Fruit fly (Drosophila melanogaster) whole organism, embryonic: ENCODE measurements around the gene ohgt.

Experiments used
- B-H2 ChIP-seq: fragments of 200-800 bp; sonication (Bioruptor generic); optimal IDR thresholded peaks from 2 replicates; lab custom pipeline; 2018; ENCODE audit warnings: missing biosample characterization, mild to moderate bottlenecking, missing genetic modification characterization
- Bteb2 ChIP-seq: fragments of 200-800 bp; sonication (Bioruptor generic); optimal IDR thresholded peaks from 2 replicates; lab custom pipeline; 2016; ENCODE audit warnings: missing biosample characterization, missing genetic modification characterization
- CG10431 ChIP-seq: fragments of 200-800 bp; sonication (Bioruptor generic); optimal IDR thresholded peaks from 3 replicates; lab custom pipeline; 2018; ENCODE audit warnings: missing biosample characterization, mild to moderate bottlenecking, missing genetic modification characterization
- CG10654 ChIP-seq: fragments of 200-800 bp; sonication (Bioruptor generic); optimal IDR thresholded peaks from 2 replicates; lab custom pipeline; 2016; ENCODE audit warnings: missing biosample characterization, missing genetic modification characterization
- CG11696 ChIP-seq: fragments of 200-800 bp; sonication (Bioruptor generic); IDR thresholded peaks from 2 replicates; pipeline ENCODE4 v1.3.6; 2022; ENCODE audit warnings: missing biosample characterization, missing genetic modification characterization
- CG12219 ChIP-seq: fragments of 200-800 bp; sonication (Bioruptor generic); optimal IDR thresholded peaks from 3 replicates; lab custom pipeline; 2018; ENCODE audit warnings: missing biosample characterization, mild to moderate bottlenecking, missing genetic modification characterization
- CG12942 ChIP-seq: fragments of 200-800 bp; sonication (Bioruptor generic); optimal IDR thresholded peaks from 3 replicates; lab custom pipeline; 2016; ENCODE audit warnings: missing biosample characterization, missing genetic modification characterization
- CG15269 ChIP-seq: fragments of 200-800 bp; sonication (Bioruptor generic); optimal IDR thresholded peaks from 2 replicates; lab custom pipeline; 2018; ENCODE audit warnings: missing biosample characterization, mild to moderate bottlenecking, missing genetic modification characterization, moderate library complexity
- CG15514 ChIP-seq: fragments of 200-800 bp; sonication (Bioruptor generic); optimal IDR thresholded peaks from 3 replicates; lab custom pipeline; 2017; ENCODE audit warnings: missing biosample characterization, missing genetic modification characterization, mild to moderate bottlenecking, moderate library complexity, missing genetic modification reagents
- CG1647 ChIP-seq: fragments of 200-800 bp; sonication (Bioruptor generic); optimal IDR thresholded peaks from 3 replicates; lab custom pipeline; 2016; ENCODE audit warnings: missing biosample characterization, missing genetic modification characterization
- CG17802 ChIP-seq: fragments of 200-800 bp; sonication (Bioruptor generic); optimal IDR thresholded peaks from 2 replicates; lab custom pipeline; 2018; ENCODE audit warnings: missing biosample characterization, mild to moderate bottlenecking, missing genetic modification characterization, moderate library complexity
- CG18262 ChIP-seq: fragments of 200-800 bp; optimal IDR thresholded peaks from 3 replicates; lab custom pipeline; 2019; ENCODE audit warnings: missing biosample characterization, mild to moderate bottlenecking, missing genetic modification characterization, moderate library complexity
- CG30020 ChIP-seq: fragments of 200-800 bp; optimal IDR thresholded peaks from 2 replicates; lab custom pipeline; 2019; ENCODE audit warnings: missing biosample characterization, mild to moderate bottlenecking, missing genetic modification characterization, moderate library complexity
- CG30403 ChIP-seq: fragments of 200-800 bp; sonication (Bioruptor generic); optimal IDR thresholded peaks from 3 replicates; lab custom pipeline; 2016; ENCODE audit warnings: missing biosample characterization, missing genetic modification characterization
- CG42726 ChIP-seq: fragments of 200-800 bp; sonication (Bioruptor generic); IDR thresholded peaks from 2 replicates; pipeline ENCODE4 v1.3.6; 2022; ENCODE audit warnings: missing biosample characterization, missing genetic modification characterization; ENCODE audit not compliant: partially characterized antibody
- CG4328 ChIP-seq: fragments of 200-800 bp; sonication (Bioruptor generic); optimal IDR thresholded peaks from 3 replicates; lab custom pipeline; 2017; ENCODE audit warnings: missing biosample characterization, missing genetic modification reagents, missing genetic modification characterization
- CG4360 ChIP-seq: fragments of 200-800 bp; sonication (Bioruptor generic); IDR thresholded peaks from 2 replicates; pipeline ENCODE4 v1.3.6; 2022; ENCODE audit warnings: missing biosample characterization, missing genetic modification characterization
- CG6683 ChIP-seq: fragments of 200-800 bp; sonication (Bioruptor generic); optimal IDR thresholded peaks from 2 replicates; lab custom pipeline; 2017; ENCODE audit warnings: missing biosample characterization, mild to moderate bottlenecking, missing genetic modification characterization, missing genetic modification reagents
- CG6813 ChIP-seq: fragments of 200-800 bp; sonication (Bioruptor generic); optimal IDR thresholded peaks from 2 replicates; lab custom pipeline; 2017; ENCODE audit warnings: missing biosample characterization, missing genetic modification characterization, mild to moderate bottlenecking, moderate library complexity, missing genetic modification reagents
- CG7556 ChIP-seq: fragments of 200-800 bp; sonication (Bioruptor generic); optimal IDR thresholded peaks from 2 replicates; lab custom pipeline; 2017; ENCODE audit warnings: missing biosample characterization, mild to moderate bottlenecking, missing genetic modification characterization
- CG9437 ChIP-seq: fragments of 200-800 bp; sonication (Bioruptor generic); optimal IDR thresholded peaks from 2 replicates; lab custom pipeline; 2018; ENCODE audit warnings: missing biosample characterization, mild to moderate bottlenecking, missing genetic modification characterization
- CoRest ChIP-seq: fragments of 200-800 bp; sonication (Bioruptor generic); optimal IDR thresholded peaks from 3 replicates; lab custom pipeline; 2018; ENCODE audit warnings: missing biosample characterization, mild to moderate bottlenecking, missing genetic modification characterization, moderate library complexity
- Dad ChIP-seq: fragments of 200-800 bp; sonication (Bioruptor generic); optimal IDR thresholded peaks from 3 replicates; lab custom pipeline; 2016; ENCODE audit warnings: missing biosample characterization, missing genetic modification characterization
- Elba2 ChIP-seq: fragments of 200-800 bp; sonication (Bioruptor generic); optimal IDR thresholded peaks from 3 replicates; lab custom pipeline; 2016; ENCODE audit warnings: missing biosample characterization, missing genetic modification characterization
- H2.0 ChIP-seq: fragments of 200-800 bp; sonication (Bioruptor generic); IDR thresholded peaks from 2 replicates; pipeline ENCODE4 v1.3.6; 2022; ENCODE audit warnings: missing biosample characterization, missing genetic modification characterization
- Hmr ChIP-seq: fragments of 200-800 bp; sonication (Bioruptor generic); optimal IDR thresholded peaks from 3 replicates; lab custom pipeline; 2017; ENCODE audit warnings: mild to moderate bottlenecking, missing biosample characterization, missing genetic modification reagents, missing genetic modification characterization
- Hr51 ChIP-seq, 2 experiments: fragments of 200-800 bp; sonication (Bioruptor generic); optimal IDR thresholded peaks; 2 replicates in 1 of 2; 3 replicates in 1 of 2; lab custom pipeline; 2016 to 2018; ENCODE audit warnings: missing biosample characterization in 2 of 2, missing genetic modification characterization in 2 of 2, mild to moderate bottlenecking in 1 of 2, moderate library complexity in 1 of 2
- MBD-R2 ChIP-seq: fragments of 200-800 bp; sonication (Bioruptor generic); IDR thresholded peaks from 2 replicates; pipeline ENCODE4 v1.3.6; 2022; ENCODE audit warnings: missing biosample characterization, missing genetic modification characterization
- NC2α ChIP-seq: fragments of 200-800 bp; sonication (Bioruptor generic); optimal IDR thresholded peaks from 2 replicates; lab custom pipeline; 2016; ENCODE audit warnings: missing biosample characterization, missing genetic modification characterization
- NFAT ChIP-seq: fragments of 200-800 bp; sonication (Bioruptor generic); IDR thresholded peaks from 2 replicates; pipeline ENCODE4 v1.3.6; 2022; ENCODE audit warnings: missing biosample characterization, missing genetic modification characterization
- Ravus ChIP-seq: fragments of 200-800 bp; sonication (Bioruptor generic); IDR thresholded peaks from 2 replicates; pipeline ENCODE4 v1.3.6; 2022; ENCODE audit warnings: missing biosample characterization, missing genetic modification characterization
- Rfx ChIP-seq: fragments of 200-800 bp; sonication (Bioruptor generic); IDR thresholded peaks from 2 replicates; pipeline ENCODE4 v1.3.6; 2022; ENCODE audit warnings: missing biosample characterization, missing genetic modification characterization
- TFAM ChIP-seq: fragments of 200-800 bp; sonication (Bioruptor generic); optimal IDR thresholded peaks from 2 replicates; lab custom pipeline; 2017; ENCODE audit warnings: missing biosample characterization, missing genetic modification characterization, inconsistent platforms
- Taf1 ChIP-seq: fragments of 200-800 bp; sonication (Bioruptor generic); IDR thresholded peaks from 2 replicates; pipeline ENCODE4 v1.3.6; 2022; ENCODE audit warnings: missing biosample characterization, missing genetic modification characterization
- az2 ChIP-seq: fragments of 200-800 bp; sonication (Bioruptor generic); optimal IDR thresholded peaks from 3 replicates; lab custom pipeline; 2016; ENCODE audit warnings: missing biosample characterization, missing genetic modification characterization
- croc ChIP-seq: fragments of 200-800 bp; sonication (Bioruptor generic); conservative IDR thresholded peaks from 3 replicates; pipeline ENCODE4 v1.3.6; 2022; ENCODE audit warnings: missing biosample characterization, missing genetic modification characterization
- danr ChIP-seq: fragments of 200-800 bp; sonication (Bioruptor generic); IDR thresholded peaks from 2 replicates; pipeline ENCODE4 v1.3.6; 2022; ENCODE audit warnings: missing biosample characterization, missing genetic modification characterization
- dmrt99B ChIP-seq: fragments of 200-800 bp; sonication (Bioruptor generic); optimal IDR thresholded peaks from 2 replicates; lab custom pipeline; 2018; ENCODE audit warnings: missing biosample characterization, mild to moderate bottlenecking, missing genetic modification characterization, moderate library complexity
- gfzf ChIP-seq: fragments of 200-800 bp; sonication (Bioruptor generic); optimal IDR thresholded peaks from 2 replicates; lab custom pipeline; 2016; ENCODE audit warnings: missing biosample characterization, mild to moderate bottlenecking, missing genetic modification characterization, moderate library complexity
- gro ChIP-seq: fragments of 200-800 bp; sonication (Bioruptor generic); optimal IDR thresholded peaks from 2 replicates; lab custom pipeline; 2016; ENCODE audit warnings: missing biosample characterization, missing genetic modification characterization
- gsb-n ChIP-seq: fragments of 200-800 bp; sonication (Bioruptor generic); optimal IDR thresholded peaks from 3 replicates; lab custom pipeline; 2018; ENCODE audit warnings: missing biosample characterization, mild to moderate bottlenecking, missing genetic modification characterization
- klu ChIP-seq: fragments of 200-800 bp; sonication (Bioruptor generic); IDR thresholded peaks from 2 replicates; pipeline ENCODE4 v1.3.6; 2022; ENCODE audit warnings: missing biosample characterization, missing genetic modification characterization
- otp ChIP-seq: fragments of 200-800 bp; sonication (Bioruptor generic); IDR thresholded peaks from 3 replicates; pipeline ENCODE4, ENCODE4 v1.3.6; 2022; ENCODE audit warnings: missing biosample characterization, missing genetic modification characterization
- repo ChIP-seq: fragments of 200-800 bp; sonication (Bioruptor generic); optimal IDR thresholded peaks from 2 replicates; lab custom pipeline; 2016; ENCODE audit warnings: missing biosample characterization, missing genetic modification characterization
- row ChIP-seq: fragments of 200-800 bp; sonication (Bioruptor generic); IDR thresholded peaks from 3 replicates; pipeline ENCODE4 v1.3.6; 2022; ENCODE audit warnings: missing biosample characterization, missing genetic modification characterization
- sisA ChIP-seq: fragments of 200-800 bp; sonication (Bioruptor generic); IDR thresholded peaks from 2 replicates; pipeline ENCODE4 v1.3.6; 2022; ENCODE audit warnings: missing biosample characterization, missing genetic modification characterization
- trem ChIP-seq: fragments of 200-800 bp; optimal IDR thresholded peaks from 3 replicates; lab custom pipeline; 2019; ENCODE audit warnings: missing biosample characterization, mild to moderate bottlenecking, missing genetic modification characterization, moderate library complexity
- unpg ChIP-seq: fragments of 200-800 bp; sonication (Bioruptor generic); optimal IDR thresholded peaks from 3 replicates; lab custom pipeline; 2018; ENCODE audit warnings: missing biosample characterization, mild to moderate bottlenecking, missing genetic modification characterization, moderate library complexity
- vvl ChIP-seq: fragments of 200-800 bp; sonication (Bioruptor generic); IDR thresholded peaks from 2 replicates; pipeline ENCODE4 v1.3.6; 2022; ENCODE audit warnings: missing biosample characterization, missing genetic modification characterization
- yki ChIP-seq: fragments of >200 bp; optimal IDR thresholded peaks from 3 replicates; lab custom pipeline; 2018

Gene ohgt

DNA sequence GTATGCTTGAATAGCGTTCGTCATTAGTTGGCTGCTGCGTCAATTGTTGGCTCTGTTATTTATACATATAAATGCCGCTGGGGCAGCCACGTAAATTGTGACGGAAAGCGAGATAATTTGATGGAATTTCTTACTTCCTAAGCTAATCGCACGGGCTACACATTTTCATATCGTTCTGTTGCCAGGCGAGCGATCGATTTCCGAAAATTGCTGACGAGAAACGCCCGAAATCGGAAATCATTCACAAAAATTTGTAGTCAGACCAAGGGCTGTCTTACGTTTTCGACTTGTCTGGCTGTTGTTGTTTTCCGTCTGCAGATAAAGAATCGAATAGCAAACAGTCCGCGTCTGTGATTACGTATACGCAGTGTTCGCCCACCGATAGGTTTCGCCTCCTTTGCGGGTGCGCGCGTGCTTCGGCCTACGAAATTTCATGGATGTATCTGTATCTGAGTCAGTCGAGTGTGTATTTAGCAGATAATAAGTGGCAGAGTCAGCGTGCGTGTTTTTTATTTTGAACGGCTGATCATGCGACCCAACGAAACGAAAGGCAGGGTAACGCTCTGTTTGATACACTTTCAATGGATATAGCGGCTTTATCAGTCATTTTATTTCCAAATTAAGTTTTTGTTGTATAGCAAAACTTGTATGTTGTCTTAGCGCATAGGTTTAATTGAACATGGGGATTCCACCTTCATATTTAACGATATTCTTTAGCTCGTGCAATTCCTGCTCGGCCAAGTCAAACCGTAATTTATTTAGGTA is 48.7 kb downstream of the ohgt start:
- TF ChIP-seq NFAT (GFP tag; lab: Robert Waterston, UW) (peak; percentile 61), CG12942 (GFP tag; lab: Kevin White, UChicago) (peak; percentile 41), Taf1 (peak; percentile 50; the same call in 1 of the 2 replicates), yki (no peak), B-H2 (GFP tag; lab: Kevin White, UChicago) (peak; percentile 51), H2.0 (peak; percentile 61), CG17802 (no peak), vvl (GFP tag; lab: Robert Waterston, UW) (peak; percentile 66), danr (GFP tag; lab: Robert Waterston, UW) (no peak), CG10431 (GFP tag; lab: Kevin White, UChicago) (no peak), gfzf (GFP tag; lab: Kevin White, UChicago) (no peak), dmrt99B (peak; percentile 77), Rfx (GFP tag; lab: Robert Waterston, UW) (peak; percentile 86), CG6683 (GFP tag; lab: Kevin White, UChicago) (peak; percentile 54), CoRest (tag; lab: Kevin White, UChicago) (peak; percentile 71), gsb-n (no peak), CG4328 (GFP tag; lab: Kevin White, UChicago) (peak; percentile 57), Elba2 (GFP tag; lab: Kevin White, UChicago) (no peak), TFAM (GFP tag; lab: Kevin White, UChicago) (no peak), CG4360 (peak; percentile 36; the same call in 1 of the 2 replicates), CG42726 (GFP tag; lab: Robert Waterston, UW) (no peak), CG1647 (GFP tag; lab: Kevin White, UChicago) (peak; percentile 11), CG10654 (GFP tag; lab: Kevin White, UChicago) (peak; percentile 37), croc (GFP tag; lab: Robert Waterston, UW) (no peak), CG11696 (peak; percentile 36; the same call in 1 of the 2 replicates), CG15514 (GFP tag; lab: Kevin White, UChicago) (peak; percentile 63), sisA (peak; percentile 45; the same call in 1 of the 2 replicates), Ravus (GFP tag; lab: Robert Waterston, UW) (no peak), CG12219 (GFP tag; lab: Kevin White, UChicago) (peak; percentile 69), row (GFP tag; lab: Robert Waterston, UW) (peak; percentile 78), Dad (GFP tag; lab: Kevin White, UChicago) (no peak), trem (no peak), CG18262 (tag; lab: Kevin White, UChicago) (peak; percentile 59), CG7556 (GFP tag; lab: Kevin White, UChicago) (peak; percentile 75), klu (GFP tag; lab: Robert Waterston, UW) (peak; percentile 64; the same call in 1 of the 2 replicates), CG30403 (GFP tag; lab: Kevin White, UChicago) (peak; percentile 71), otp (no peak), CG15269 (tag; lab: Kevin White, UChicago) (peak; percentile 82), MBD-R2 (GFP tag; lab: Robert Waterston, UW) (peak; percentile 43; the same call in 1 of the 2 replicates), az2 (GFP tag; lab: Kevin White, UChicago) (peak; percentile 36), Bteb2 (GFP tag; lab: Kevin White, UChicago) (peak; percentile 37), gro (GFP tag; lab: Kevin White, UChicago) (peak; percentile 26), Hmr (GFP tag; lab: Kevin White, UChicago) (peak; percentile 85), repo (peak; percentile 45), CG30020 (tag; lab: Kevin White, UChicago) (no peak), CG6813 (GFP tag; lab: Kevin White, UChicago) (peak; percentile 64), CG9437 (peak; percentile 69), NC2α (GFP tag; lab: Kevin White, UChicago) (no peak), Hr51 (GFP tag; optimal IDR thresholded peaks at IDR 0.05; lab: Kevin White, UChicago) (peak; percentile 66 to 76), unpg (GFP tag; lab: Kevin White, UChicago) (peak; percentile 74)
